Fruit fly (Drosophila melanogaster) whole organism, embryonic: ENCODE data around the gene sdk.

ENCODE experiments used
- BEAF-32 ChIP-seq: fragments of 200-800 bp; sonication (Bioruptor generic); optimal IDR thresholded peaks from 3 replicates; lab custom pipeline; 2017; ENCODE audit warnings: missing biosample characterization, missing genetic modification characterization, mild to moderate bottlenecking, moderate library complexity, missing genetic modification reagents
- CG11398 ChIP-seq: fragments of 200-800 bp; sonication (Bioruptor generic); optimal IDR thresholded peaks from 2 replicates; lab custom pipeline; 2016; ENCODE audit warnings: missing biosample characterization, missing genetic modification characterization
- CG11560 ChIP-seq: fragments of 200-800 bp; sonication (Bioruptor generic); IDR thresholded peaks from 3 replicates; pipeline ENCODE4 v1.3.6; 2022; ENCODE audit warnings: missing biosample characterization, missing genetic modification characterization
- CG12219 ChIP-seq: fragments of 200-800 bp; sonication (Bioruptor generic); optimal IDR thresholded peaks from 3 replicates; lab custom pipeline; 2018; ENCODE audit warnings: missing biosample characterization, mild to moderate bottlenecking, missing genetic modification characterization
- CG12744 ChIP-seq: fragments of 200-800 bp; sonication (Bioruptor generic); optimal IDR thresholded peaks from 2 replicates; lab custom pipeline; 2016; ENCODE audit warnings: missing biosample characterization, missing genetic modification characterization
- CG13123 ChIP-seq: fragments of 200-800 bp; sonication (Bioruptor generic); optimal IDR thresholded peaks from 2 replicates; lab custom pipeline; 2016; ENCODE audit warnings: missing biosample characterization, missing genetic modification characterization
- CG13624 ChIP-seq: fragments of 200-800 bp; sonication (Bioruptor generic); optimal IDR thresholded peaks from 2 replicates; lab custom pipeline; 2016; ENCODE audit warnings: missing biosample characterization, missing genetic modification characterization
- CG1529 ChIP-seq: fragments of 200-800 bp; sonication (Bioruptor generic); optimal IDR thresholded peaks from 3 replicates; lab custom pipeline; 2018; ENCODE audit warnings: missing biosample characterization, missing genetic modification characterization
- CG2199 ChIP-seq: fragments of 200-800 bp; sonication (Bioruptor generic); IDR thresholded peaks from 3 replicates; pipeline ENCODE4 v1.3.6; 2022; ENCODE audit warnings: missing biosample characterization, missing genetic modification characterization
- CG2202 ChIP-seq: fragments of 200-800 bp; sonication (Bioruptor generic); optimal IDR thresholded peaks from 2 replicates; lab custom pipeline; 2018; ENCODE audit warnings: missing biosample characterization, mild to moderate bottlenecking, missing genetic modification characterization
- CG30020 ChIP-seq: fragments of 200-800 bp; optimal IDR thresholded peaks from 2 replicates; lab custom pipeline; 2019; ENCODE audit warnings: missing biosample characterization, mild to moderate bottlenecking, missing genetic modification characterization, moderate library complexity
- CG32532 ChIP-seq: fragments of 200-800 bp; sonication (Bioruptor generic); IDR thresholded peaks from 2 replicates; pipeline ENCODE4 v1.3.6; 2022; ENCODE audit warnings: missing biosample characterization, missing genetic modification characterization
- CG32767 ChIP-seq: fragments of 200-800 bp; sonication (Bioruptor generic); IDR thresholded peaks from 2 replicates; pipeline ENCODE4 v1.3.6; 2022; ENCODE audit warnings: missing biosample characterization, missing genetic modification characterization
- CG33213 ChIP-seq: fragments of 200-800 bp; sonication (Bioruptor generic); optimal IDR thresholded peaks from 3 replicates; lab custom pipeline; 2016; ENCODE audit warnings: missing biosample characterization, missing genetic modification characterization
- CG34376 ChIP-seq: fragments of 200-800 bp; sonication (Bioruptor generic); optimal IDR thresholded peaks from 2 replicates; lab custom pipeline; 2018; ENCODE audit warnings: missing biosample characterization, mild to moderate bottlenecking, missing genetic modification characterization
- CG3838 ChIP-seq: fragments of 200-800 bp; sonication (Bioruptor generic); optimal IDR thresholded peaks from 3 replicates; lab custom pipeline; 2016; ENCODE audit warnings: missing biosample characterization, missing genetic modification characterization
- CG6813 ChIP-seq: fragments of 200-800 bp; sonication (Bioruptor generic); optimal IDR thresholded peaks from 2 replicates; lab custom pipeline; 2017; ENCODE audit warnings: missing biosample characterization, missing genetic modification characterization, mild to moderate bottlenecking, moderate library complexity, missing genetic modification reagents
- CG7556 ChIP-seq: fragments of 200-800 bp; sonication (Bioruptor generic); optimal IDR thresholded peaks from 2 replicates; lab custom pipeline; 2017; ENCODE audit warnings: missing biosample characterization, mild to moderate bottlenecking, missing genetic modification characterization
- CG7928 ChIP-seq: fragments of 200-800 bp; sonication (Bioruptor generic); optimal IDR thresholded peaks from 2 replicates; lab custom pipeline; 2017; ENCODE audit warnings: missing biosample characterization, mild to moderate bottlenecking, missing genetic modification characterization
- CG8478 ChIP-seq: fragments of >200 bp; optimal IDR thresholded peaks from 2 replicates; lab custom pipeline; 2018
- Drgx ChIP-seq: fragments of 200-800 bp; sonication (Bioruptor generic); IDR thresholded peaks from 2 replicates; pipeline ENCODE4 v1.3.6; 2022; ENCODE audit warnings: missing biosample characterization, missing genetic modification characterization
- Eip74EF ChIP-seq, 2 experiments: fragments of 200-800 bp in 1 of 2; fragments of >200 bp in 1 of 2; sonication (Bioruptor generic) in 1 of 2; optimal IDR thresholded peaks; 2 replicates each; lab custom pipeline; 2017 to 2019; ENCODE audit warnings: missing biosample characterization in 2 of 2, missing genetic modification characterization in 2 of 2, mild to moderate bottlenecking in 1 of 2, moderate library complexity in 1 of 2
- Ets97D ChIP-seq: fragments of 200-800 bp; sonication (Bioruptor generic); optimal IDR thresholded peaks from 3 replicates; lab custom pipeline; 2016; ENCODE audit warnings: missing biosample characterization, missing genetic modification characterization
- HmgD ChIP-seq: fragments of 200-800 bp; sonication (Bioruptor generic); optimal IDR thresholded peaks from 3 replicates; lab custom pipeline; 2016; ENCODE audit warnings: missing biosample characterization, missing genetic modification characterization
- MTF-1 ChIP-seq: fragments of 200-800 bp; sonication (Bioruptor generic); optimal IDR thresholded peaks from 2 replicates; lab custom pipeline; 2018; ENCODE audit warnings: missing biosample characterization, mild to moderate bottlenecking, missing genetic modification characterization, borderline replicate concordance
- Pdp1 ChIP-seq, 2 experiments: fragments of 200-800 bp; sonication (Bioruptor generic); optimal IDR thresholded peaks; 3 replicates each; lab custom pipeline; 2016; ENCODE audit warnings: missing biosample characterization in 2 of 2, missing genetic modification characterization in 2 of 2, mild to moderate bottlenecking in 1 of 2, moderate library complexity in 1 of 2
- Scr ChIP-seq: fragments of 200-800 bp; sonication (Bioruptor generic); IDR thresholded peaks from 2 replicates; pipeline ENCODE4 v1.3.6; 2022; ENCODE audit warnings: missing biosample characterization, missing genetic modification characterization; ENCODE audit not compliant: partially characterized antibody
- TFAM ChIP-seq: fragments of 200-800 bp; sonication (Bioruptor generic); optimal IDR thresholded peaks from 2 replicates; lab custom pipeline; 2017; ENCODE audit warnings: missing biosample characterization, missing genetic modification characterization, inconsistent platforms
- Xbp1 ChIP-seq: fragments of 200-800 bp; sonication (Bioruptor generic); optimal IDR thresholded peaks from 3 replicates; lab custom pipeline; 2016; ENCODE audit warnings: missing biosample characterization, mild to moderate bottlenecking, missing genetic modification characterization
- YL-1 ChIP-seq: fragments of 200-800 bp; sonication (Bioruptor generic); optimal IDR thresholded peaks from 3 replicates; lab custom pipeline; 2017; ENCODE audit warnings: missing biosample characterization, mild to moderate bottlenecking, missing genetic modification characterization
- ac ChIP-seq: fragments of 200-800 bp; sonication (Bioruptor generic); optimal IDR thresholded peaks from 3 replicates; lab custom pipeline; 2017; ENCODE audit warnings: missing biosample characterization, mild to moderate bottlenecking, missing genetic modification characterization
- aop ChIP-seq: fragments of 200-800 bp; sonication (Bioruptor generic); IDR thresholded peaks from 2 replicates; pipeline ENCODE4 v1.3.6; 2022; ENCODE audit warnings: missing biosample characterization, missing genetic modification characterization
- ase ChIP-seq: fragments of 200-800 bp; sonication (Bioruptor generic); IDR thresholded peaks from 3 replicates; pipeline ENCODE4 v1.3.6; 2022; ENCODE audit warnings: missing biosample characterization, missing genetic modification characterization
- cato ChIP-seq: fragments of 200-800 bp; sonication (Bioruptor generic); optimal IDR thresholded peaks from 2 replicates; lab custom pipeline; 2016; ENCODE audit warnings: missing biosample characterization, missing genetic modification characterization, borderline replicate concordance
- corto ChIP-seq: fragments of 200-800 bp; sonication (Bioruptor generic); optimal IDR thresholded peaks from 2 replicates; lab custom pipeline; 2016; ENCODE audit warnings: missing biosample characterization, mild to moderate bottlenecking, missing genetic modification characterization, moderate library complexity
- da ChIP-seq: fragments of 200-800 bp; sonication (Bioruptor generic); optimal IDR thresholded peaks from 2 replicates; lab custom pipeline; 2016; ENCODE audit warnings: missing biosample characterization, missing genetic modification characterization
- fu2 ChIP-seq: fragments of 200-800 bp; sonication (Bioruptor generic); optimal IDR thresholded peaks from 2 replicates; lab custom pipeline; 2016; ENCODE audit warnings: missing biosample characterization, missing genetic modification characterization
- gfzf ChIP-seq: fragments of 200-800 bp; sonication (Bioruptor generic); optimal IDR thresholded peaks from 2 replicates; lab custom pipeline; 2016; ENCODE audit warnings: missing biosample characterization, mild to moderate bottlenecking, missing genetic modification characterization, moderate library complexity
- ham ChIP-seq: fragments of 200-800 bp; sonication (Bioruptor generic); IDR thresholded peaks from 2 replicates; pipeline ENCODE4 v1.3.6; 2022; ENCODE audit warnings: missing biosample characterization, missing genetic modification characterization
- inv ChIP-seq: fragments of 200-800 bp; sonication (Bioruptor generic); IDR thresholded peaks from 2 replicates; pipeline ENCODE4 v1.3.6; 2022; ENCODE audit warnings: missing biosample characterization, missing genetic modification characterization; ENCODE audit not compliant: partially characterized antibody
- kay ChIP-seq: fragments of 200-800 bp; sonication (Bioruptor generic); optimal IDR thresholded peaks from 2 replicates; lab custom pipeline; 2016; ENCODE audit warnings: missing biosample characterization, missing genetic modification characterization
- lab ChIP-seq: fragments of 200-800 bp; sonication (Bioruptor generic); optimal IDR thresholded peaks from 3 replicates; lab custom pipeline; 2017; ENCODE audit warnings: missing biosample characterization, missing genetic modification characterization, mild to moderate bottlenecking, moderate library complexity, missing genetic modification reagents
- lmd ChIP-seq: fragments of 200-800 bp; sonication (Bioruptor generic); IDR thresholded peaks from 2 replicates; pipeline ENCODE4 v1.3.6; 2022; ENCODE audit warnings: missing biosample characterization, missing genetic modification characterization
- lola ChIP-seq, 3 experiments: fragments of >200 bp in 2 of 3; fragments of 200-800 bp in 1 of 3; sonication (Bioruptor generic) in 1 of 3; optimal IDR thresholded peaks; 2 replicates each; lab custom pipeline; 2017 to 2019; ENCODE audit warnings: missing biosample characterization in 3 of 3, missing genetic modification characterization in 3 of 3, mild to moderate bottlenecking in 1 of 3, moderate library complexity in 1 of 3
- mirr ChIP-seq: fragments of 200-800 bp; sonication (Bioruptor generic); optimal IDR thresholded peaks from 3 replicates; lab custom pipeline; 2018; ENCODE audit warnings: missing biosample characterization, mild to moderate bottlenecking, missing genetic modification characterization
- salm ChIP-seq: fragments of 200-800 bp; sonication (Bioruptor generic); optimal IDR thresholded peaks from 2 replicates; lab custom pipeline; 2018; ENCODE audit warnings: missing biosample characterization, mild to moderate bottlenecking, missing genetic modification characterization
- sim ChIP-seq: fragments of 200-800 bp; sonication (Bioruptor generic); IDR thresholded peaks from 2 replicates; pipeline ENCODE4 v1.3.6; 2022; ENCODE audit warnings: missing biosample characterization, missing genetic modification characterization
- tap ChIP-seq: fragments of 200-800 bp; optimal IDR thresholded peaks from 3 replicates; lab custom pipeline; 2019; ENCODE audit warnings: missing biosample characterization, mild to moderate bottlenecking, missing genetic modification characterization, moderate library complexity
- tin ChIP-seq: fragments of 200-800 bp; sonication (Bioruptor generic); optimal IDR thresholded peaks from 3 replicates; lab custom pipeline; 2016; ENCODE audit warnings: missing biosample characterization, missing genetic modification characterization
- zen2 ChIP-seq: fragments of 200-800 bp; sonication (Bioruptor generic); IDR thresholded peaks from 3 replicates; pipeline ENCODE4 v1.3.6; 2022; ENCODE audit warnings: missing biosample characterization, missing genetic modification characterization; ENCODE audit not compliant: partially characterized antibody

Gene sdk

DNA sequence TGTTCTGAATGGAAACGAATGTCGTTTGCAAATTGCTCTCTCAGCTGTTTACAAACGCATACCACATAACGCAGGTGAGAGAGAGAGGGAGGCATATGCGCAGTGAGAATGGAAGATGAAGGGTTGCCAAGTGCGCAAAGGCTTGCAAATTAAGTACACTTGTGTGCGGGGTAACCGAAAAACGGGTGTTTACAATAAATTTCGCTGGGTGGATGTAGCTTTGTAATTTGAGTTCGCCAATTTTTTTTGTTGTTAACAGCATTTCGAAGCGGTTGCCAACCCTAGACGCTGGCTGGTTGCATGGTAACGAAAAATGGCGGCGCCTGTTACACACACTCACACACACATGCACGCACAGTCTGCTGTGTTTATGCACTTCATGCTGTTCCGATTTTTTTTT, 31.7 kb upstream of the sdk start (continued):
- peak; percentile 85 for TF ChIP-seq CG11560 (tag; lab: Robert Waterston, UW)
- peak; percentile 71 for TF ChIP-seq Ets97D
- TF ChIP-seq lmd (GFP tag; lab: Robert Waterston, UW): peak; percentile 96
- TF ChIP-seq CG8478: no peak
- peak; percentile 90 for TF ChIP-seq corto (GFP tag; lab: Kevin White, UChicago)
- TF ChIP-seq Xbp1 (GFP tag; lab: Kevin White, UChicago): peak; percentile 94
- TF ChIP-seq ac (GFP tag; lab: Kevin White, UChicago): peak; percentile 77
- TF ChIP-seq lola (GFP tag; optimal IDR thresholded peaks at IDR 0.05; lab: Kevin White, UChicago): peak in 1 of 3 experiments; percentile 83
- TF ChIP-seq TFAM (GFP tag; lab: Kevin White, UChicago): peak; percentile 80
- TF ChIP-seq CG33213 (GFP tag; lab: Kevin White, UChicago): peak; percentile 92
- peak; percentile 13 for TF ChIP-seq gfzf (GFP tag; lab: Kevin White, UChicago)
- TF ChIP-seq MTF-1 (GFP tag; lab: Kevin White, UChicago): peak; percentile 96
- peak; percentile 85 for TF ChIP-seq aop (GFP tag; lab: Robert Waterston, UW)
- TF ChIP-seq zen2 (GFP tag; lab: Robert Waterston, UW): no peak
- peak; percentile 98 for TF ChIP-seq Drgx (GFP tag; lab: Robert Waterston, UW)
- TF ChIP-seq kay: peak; percentile 75
- peak; percentile 97 for TF ChIP-seq lab (GFP tag; lab: Kevin White, UChicago)
- no peak for TF ChIP-seq Scr (GFP tag; lab: Robert Waterston, UW)
- peak; percentile 93 for TF ChIP-seq CG11398
- TF ChIP-seq sim (GFP tag; lab: Robert Waterston, UW): peak; percentile 93
- peak; percentile 97 for TF ChIP-seq CG13624 (GFP tag; lab: Kevin White, UChicago)
- peak; percentile 96 for TF ChIP-seq tap (tag; lab: Kevin White, UChicago)
- TF ChIP-seq CG2202 (tag; lab: Kevin White, UChicago): peak; percentile 85
- peak; percentile 90 for TF ChIP-seq cato
- TF ChIP-seq tin (GFP tag; lab: Kevin White, UChicago): peak; percentile 96
- peak; percentile 8 for TF ChIP-seq BEAF-32 (GFP tag; lab: Kevin White, UChicago)
- TF ChIP-seq CG12744 (GFP tag; lab: Kevin White, UChicago): peak; percentile 92
- peak; percentile 77 for TF ChIP-seq CG7928 (GFP tag; lab: Kevin White, UChicago)
- peak; percentile 94 for TF ChIP-seq CG1529 (GFP tag; lab: Kevin White, UChicago)
- TF ChIP-seq da (GFP tag; lab: Kevin White, UChicago): peak; percentile 87
- TF ChIP-seq CG32767 (GFP tag; lab: Robert Waterston, UW): peak; percentile 97
- peak; percentile 90 for TF ChIP-seq fu2 (GFP tag; lab: Kevin White, UChicago)
- peak; percentile 57 for TF ChIP-seq CG3838
- peak; percentile 92 for TF ChIP-seq salm (tag; lab: Kevin White, UChicago)
- TF ChIP-seq YL-1 (GFP tag; lab: Kevin White, UChicago): peak; percentile 89
- peak; percentile 82 for TF ChIP-seq ham (GFP tag; lab: Robert Waterston, UW)
- TF ChIP-seq HmgD (GFP tag; lab: Kevin White, UChicago): peak; percentile 93
- peak; percentile 94 for TF ChIP-seq Pdp1 (GFP tag; optimal IDR thresholded peaks at IDR 0.05; lab: Kevin White, UChicago)
- peak; percentile 92 for TF ChIP-seq CG7556 (GFP tag; lab: Kevin White, UChicago)
- TF ChIP-seq Eip74EF (GFP tag; optimal IDR thresholded peaks at IDR 0.05; lab: Kevin White, UChicago): peak in 1 of 2 experiments; percentile 89
- TF ChIP-seq mirr (GFP tag; lab: Kevin White, UChicago): peak; percentile 98
- peak; percentile 98 for TF ChIP-seq CG6813
- TF ChIP-seq CG32532 (GFP tag; lab: Robert Waterston, UW): peak; percentile 98
- TF ChIP-seq CG12219 (GFP tag; lab: Kevin White, UChicago): peak; percentile 94
- no peak for TF ChIP-seq inv (GFP tag; lab: Robert Waterston, UW)
- TF ChIP-seq CG2199: peak; percentile 97
- TF ChIP-seq CG34376: peak; percentile 96
- TF ChIP-seq CG13123 (GFP tag; lab: Kevin White, UChicago): peak; percentile 87
- peak; percentile 74 for TF ChIP-seq CG30020
- TF ChIP-seq ase (GFP tag; lab: Robert Waterston, UW): peak; percentile 95
